Worm (Caenorhabditis elegans) whole organism, late embryonic: ENCODE measurements around the gene nhr-277.
"Not testable (repeated sequence)": the region's sequence is repeated elsewhere in the genome, so short reads cannot be mapped to it uniquely, and the experiment has no call there.

Experiments used
- C38D4.7 ChIP-seq: fragments of 200-800 bp; sonication (Bioruptor generic); optimal IDR thresholded peaks from 2 replicates; lab custom pipeline; 2018; ENCODE audit warnings: mild to moderate bottlenecking, missing genetic modification characterization, moderate library complexity, missing compliant biosample characterization
- Y22D7AL.16 ChIP-seq: sonication (generic microtip); optimal IDR thresholded peaks from 2 replicates; lab custom pipeline; 2016; ENCODE audit warnings: missing genetic modification characterization, missing compliant biosample characterization
- ceh-14 ChIP-seq: sonication (generic microtip); optimal IDR thresholded peaks from 2 replicates; lab custom pipeline; 2016; ENCODE audit warnings: missing genotype, missing genetic modification characterization, missing compliant biosample characterization
- ceh-18 ChIP-seq: sonication (generic microtip); optimal IDR thresholded peaks from 2 replicates; lab custom pipeline; 2016; ENCODE audit warnings: missing genetic modification characterization, missing compliant biosample characterization
- ceh-19 ChIP-seq: fragments of 200-800 bp; sonication (Bioruptor generic); optimal IDR thresholded peaks from 2 replicates; lab custom pipeline; 2018; ENCODE audit warnings: mild to moderate bottlenecking, missing genetic modification characterization, missing compliant biosample characterization
- ceh-31 ChIP-seq: sonication (generic microtip); optimal IDR thresholded peaks from 2 replicates; lab custom pipeline; 2016; ENCODE audit warnings: missing genetic modification characterization, missing compliant biosample characterization
- ceh-34 ChIP-seq: sonication (generic microtip); optimal IDR thresholded peaks from 2 replicates; lab custom pipeline; 2016; ENCODE audit warnings: mild to moderate bottlenecking, missing genetic modification characterization, missing compliant biosample characterization
- ceh-45 ChIP-seq: fragments of 200-800 bp; sonication (Bioruptor generic); IDR thresholded peaks from 2 replicates; pipeline ENCODE4 v1.3.6; 2022; ENCODE audit warnings: missing genetic modification reagents, missing genetic modification characterization, missing compliant biosample characterization
- ceh-9 ChIP-seq: sonication (generic microtip); optimal IDR thresholded peaks from 2 replicates; lab custom pipeline; 2016; ENCODE audit warnings: mild to moderate bottlenecking, missing genetic modification characterization, inconsistent platforms, missing compliant biosample characterization
- dmd-4 ChIP-seq: sonication (generic microtip); optimal IDR thresholded peaks from 2 replicates; lab custom pipeline; 2016; ENCODE audit warnings: borderline replicate concordance, missing genetic modification characterization, missing compliant biosample characterization
- elt-2 ChIP-seq: sonication (generic microtip); optimal IDR thresholded peaks from 2 replicates; lab custom pipeline; 2016; ENCODE audit warnings: missing genetic modification reagents, missing genetic modification characterization, missing compliant biosample characterization
- fax-1 ChIP-seq: sonication (generic microtip); optimal IDR thresholded peaks from 2 replicates; lab custom pipeline; 2016; ENCODE audit warnings: missing genotype, missing genetic modification characterization, missing compliant biosample characterization
- fkh-6 ChIP-seq: sonication (generic microtip); optimal IDR thresholded peaks from 2 replicates; lab custom pipeline; 2016; ENCODE audit warnings: missing genetic modification characterization, missing compliant biosample characterization
- hlh-15 ChIP-seq: sonication (generic microtip); optimal IDR thresholded peaks from 2 replicates; lab custom pipeline; 2016; ENCODE audit warnings: missing genetic modification characterization, missing compliant biosample characterization
- hlh-30 ChIP-seq: sonication (generic microtip); optimal IDR thresholded peaks from 2 replicates; lab custom pipeline; 2017; ENCODE audit warnings: antibody characterized with exemption, missing genetic modification characterization, missing compliant biosample characterization; ENCODE audit not compliant: insufficient read depth
- hlh-8 ChIP-seq: sonication (generic microtip); optimal IDR thresholded peaks from 2 replicates; lab custom pipeline; 2016; ENCODE audit warnings: missing genotype, missing genetic modification characterization, missing compliant biosample characterization
- lim-6 ChIP-seq: sonication (generic microtip); optimal IDR thresholded peaks from 2 replicates; lab custom pipeline; 2016; ENCODE audit warnings: missing genetic modification characterization, missing compliant biosample characterization
- mec-3 ChIP-seq: sonication (generic microtip); optimal IDR thresholded peaks from 2 replicates; lab custom pipeline; 2016; ENCODE audit warnings: borderline replicate concordance, missing genetic modification characterization, missing compliant biosample characterization
- nfya-1 ChIP-seq: sonication (generic microtip); optimal IDR thresholded peaks from 2 replicates; lab custom pipeline; 2017; ENCODE audit warnings: missing genetic modification characterization, mild to moderate bottlenecking, missing compliant biosample characterization, antibody characterized with exemption, moderate library complexity
- nhr-11 ChIP-seq: fragments of 150-350 bp; optimal IDR thresholded peaks from 2 replicates; lab custom pipeline; 2014; ENCODE audit warnings: missing biosample characterization, missing genetic modification characterization
- npax-4 ChIP-seq: sonication (generic microtip); optimal IDR thresholded peaks from 2 replicates; lab custom pipeline; 2016; ENCODE audit warnings: missing genetic modification characterization, missing compliant biosample characterization
- odd-2 ChIP-seq: sonication (generic microtip); optimal IDR thresholded peaks from 2 replicates; lab custom pipeline; 2017; ENCODE audit warnings: antibody characterized with exemption, mild to moderate bottlenecking, missing genetic modification characterization, missing compliant biosample characterization
- pha-2 ChIP-seq: sonication (generic microtip); optimal IDR thresholded peaks from 2 replicates; lab custom pipeline; 2017; ENCODE audit warnings: mild to moderate bottlenecking, missing genetic modification characterization, missing compliant biosample characterization
- rnt-1 ChIP-seq: sonication (generic microtip); optimal IDR thresholded peaks from 2 replicates; lab custom pipeline; 2016; ENCODE audit warnings: missing genetic modification characterization, missing compliant biosample characterization
- sox-2 ChIP-seq: fragments of 200-800 bp; sonication (Bioruptor generic); IDR thresholded peaks from 2 replicates; pipeline ENCODE4 v1.3.6; 2022; ENCODE audit warnings: missing genetic modification reagents, missing genetic modification characterization, missing compliant biosample characterization
- sox-4 ChIP-seq: sonication (generic microtip); optimal IDR thresholded peaks from 2 replicates; lab custom pipeline; 2017; ENCODE audit warnings: mild to moderate bottlenecking, missing genetic modification characterization, inconsistent platforms, missing compliant biosample characterization
- syd-9 ChIP-seq: sonication (generic microtip); optimal IDR thresholded peaks from 2 replicates; lab custom pipeline; 2016; ENCODE audit warnings: mild to moderate bottlenecking, missing genetic modification characterization, moderate library complexity, missing compliant biosample characterization
- tbx-2 ChIP-seq: sonication (generic microtip); optimal IDR thresholded peaks from 2 replicates; lab custom pipeline; 2016; ENCODE audit warnings: missing genetic modification characterization, missing compliant biosample characterization
- tbx-7 ChIP-seq: sonication (generic microtip); optimal IDR thresholded peaks from 2 replicates; lab custom pipeline; 2016; ENCODE audit warnings: missing genotype, missing genetic modification characterization, missing compliant biosample characterization
- unc-55 ChIP-seq: sonication (generic microtip); optimal IDR thresholded peaks from 2 replicates; lab custom pipeline; 2017; ENCODE audit warnings: missing biosample characterization, missing genetic modification reagents, missing genetic modification characterization
- unc-86 ChIP-seq: sonication (generic microtip); optimal IDR thresholded peaks from 2 replicates; lab custom pipeline; 2016; ENCODE audit warnings: missing genetic modification characterization, missing compliant biosample characterization
- zip-5 ChIP-seq: sonication (generic microtip); optimal IDR thresholded peaks from 2 replicates; lab custom pipeline; 2016; ENCODE audit warnings: missing genetic modification characterization, missing compliant biosample characterization
- ztf-16 ChIP-seq: sonication (generic microtip); optimal IDR thresholded peaks from 2 replicates; lab custom pipeline; 2017; ENCODE audit warnings: missing genetic modification characterization, missing compliant biosample characterization

The nhr-277 gene

DNA sequence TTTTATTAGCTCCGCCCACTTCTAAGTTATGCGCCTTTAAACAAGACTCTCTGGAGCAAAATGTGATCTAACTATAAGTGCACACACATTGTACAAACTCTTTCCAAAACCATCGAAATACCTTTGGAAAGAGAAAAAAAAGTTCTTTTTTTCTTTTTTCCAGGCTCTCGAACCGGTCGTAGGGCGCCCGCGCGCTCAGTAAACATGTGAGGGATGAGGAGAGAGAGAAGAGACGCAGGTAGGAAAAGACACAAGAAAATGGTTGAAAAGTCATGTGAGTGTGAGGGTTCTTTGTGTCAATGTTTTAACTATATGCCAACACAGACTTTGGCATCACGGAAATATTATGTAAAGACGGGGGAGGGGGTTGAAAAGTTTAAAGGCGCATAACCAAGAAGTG, 31.7 kb downstream of the nhr-277 start (continued):
- TF ChIP-seq lim-6 (tag; lab: Kevin White, UChicago): no peak
- peak; percentile 30 for TF ChIP-seq nfya-1
- TF ChIP-seq sox-2 (GFP tag; lab: Robert Waterston, UW): no peak
- TF ChIP-seq, all 69 proteins: peak for 7

DNA sequence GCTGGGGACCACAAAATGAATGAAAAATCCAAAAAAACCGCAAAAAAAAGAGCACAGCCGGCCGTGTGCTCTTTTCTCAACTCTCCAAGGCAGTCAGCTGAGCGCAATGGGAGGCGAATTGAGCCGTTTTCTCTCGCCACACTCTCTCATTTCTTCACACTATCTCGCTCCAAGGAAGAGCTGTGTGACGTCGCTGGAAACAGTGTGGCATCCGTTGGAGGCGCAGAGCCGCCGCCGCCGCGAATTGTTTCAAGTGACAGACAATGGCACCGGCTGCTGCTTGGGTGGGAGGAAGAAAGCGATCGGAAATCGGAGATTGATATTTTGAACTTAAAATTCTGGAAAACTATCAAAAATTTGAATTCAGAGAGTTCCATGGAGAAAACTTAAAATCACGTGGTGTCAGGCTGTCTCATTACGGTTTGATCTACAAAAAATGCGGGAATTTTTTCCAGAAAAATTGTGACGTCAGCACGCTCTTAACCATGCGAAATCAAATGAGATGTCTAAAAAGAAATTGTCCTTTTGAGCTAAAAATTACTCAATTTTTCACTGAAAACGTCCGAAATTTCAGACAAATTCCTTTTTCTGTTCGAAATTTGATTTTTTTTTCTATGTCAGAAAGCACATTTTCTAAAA, 33.3 kb downstream of the nhr-277 start:
- TF ChIP-seq hlh-8 (tag; lab: Kevin White, UChicago): peak; percentile 2
- TF ChIP-seq sox-2 (GFP tag; lab: Robert Waterston, UW): no peak
- TF ChIP-seq lim-6 (tag; lab: Kevin White, UChicago): no peak
- TF ChIP-seq nhr-11: no peak
- peak; percentile 72 for TF ChIP-seq hlh-30 (tag; lab: Kevin White, UChicago)
- TF ChIP-seq zip-5 (tag; lab: Kevin White, UChicago): no peak
- TF ChIP-seq sox-4: peak; percentile 14
- TF ChIP-seq ceh-31 (tag; lab: Kevin White, UChicago): peak; percentile 58
- TF ChIP-seq ceh-34: peak; percentile 33
- no peak for TF ChIP-seq fax-1 (tag; lab: Kevin White, UChicago)
- peak; percentile 2 for TF ChIP-seq tbx-2 (tag; lab: Kevin White, UChicago)
- peak; percentile 31 for TF ChIP-seq nfya-1
- TF ChIP-seq rnt-1: peak; percentile 61
- TF ChIP-seq ceh-19 (GFP tag; lab: Kevin White, UChicago): peak; percentile 32
- peak; percentile 57 for TF ChIP-seq ceh-18 (tag; lab: Kevin White, UChicago)
- TF ChIP-seq ceh-14 (tag; lab: Kevin White, UChicago): no peak
- peak; percentile 6 for TF ChIP-seq unc-55 (GFP tag; lab: Kevin White, UChicago)

DNA sequence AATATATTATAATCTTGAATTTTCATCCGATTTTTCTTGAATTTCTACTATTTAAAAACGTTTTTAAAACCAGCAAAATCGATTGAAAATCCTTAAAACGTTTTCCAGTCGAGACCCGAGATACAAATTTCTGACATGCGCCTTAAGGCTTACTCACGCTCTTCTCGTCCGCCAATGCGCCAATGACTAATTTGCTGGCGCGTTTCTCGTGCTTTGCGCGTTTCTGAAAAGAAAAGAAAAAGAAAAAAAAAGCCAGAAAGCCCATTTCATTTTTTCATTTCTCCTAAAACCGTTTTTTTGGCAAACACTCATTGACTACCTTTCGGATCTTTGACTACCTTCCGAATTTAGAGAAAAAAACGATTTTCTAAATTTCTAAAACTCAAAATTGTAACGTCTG, 33.9 kb downstream of the nhr-277 start:
- TF ChIP-seq ztf-16: no peak
- no peak for TF ChIP-seq syd-9 (tag; lab: Kevin White, UChicago)
- TF ChIP-seq pha-2: no peak
- no peak for TF ChIP-seq tbx-2 (tag; lab: Kevin White, UChicago)
- TF ChIP-seq dmd-4: no peak
- TF ChIP-seq hlh-15 (tag; lab: Kevin White, UChicago): no peak
- no peak for TF ChIP-seq unc-55 (GFP tag; lab: Kevin White, UChicago)
- TF ChIP-seq Y22D7AL.16: no peak
- no peak for TF ChIP-seq ceh-9 (tag; lab: Kevin White, UChicago)
- TF ChIP-seq C38D4.7 (GFP tag; lab: Kevin White, UChicago): no peak
- TF ChIP-seq mec-3 (tag; lab: Kevin White, UChicago): no peak

DNA sequence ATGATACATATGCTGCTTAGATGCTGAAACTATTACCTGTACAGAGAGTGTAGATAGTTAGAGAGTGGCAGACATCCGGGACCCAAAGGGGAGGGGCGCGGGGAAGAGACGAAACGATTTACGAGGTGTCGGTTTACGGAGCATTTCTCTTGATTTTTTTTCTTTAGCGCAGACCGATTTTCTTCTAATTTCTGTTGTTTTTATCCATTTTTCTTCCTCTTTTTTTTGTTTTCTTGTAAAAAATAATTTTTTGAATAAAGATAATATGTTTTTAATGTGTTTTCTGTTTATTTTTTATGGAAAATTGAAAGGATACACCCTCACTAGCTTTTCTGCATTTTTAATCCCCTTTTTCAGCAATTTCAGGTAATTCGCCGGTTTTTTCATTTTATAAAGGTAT, 35.0 kb downstream of the nhr-277 start, which contains the start of gene Y54G2A.72:
TSS of gene Y54G2A.72 (plus strand) at position 301 of the 400 bp plus-strand sequence.
- TF ChIP-seq odd-2 (tag; lab: Kevin White, UChicago); tbx-7 (tag; lab: Kevin White, UChicago); ceh-45 (GFP tag; lab: Robert Waterston, UW): not testable (repeated sequence)

DNA sequence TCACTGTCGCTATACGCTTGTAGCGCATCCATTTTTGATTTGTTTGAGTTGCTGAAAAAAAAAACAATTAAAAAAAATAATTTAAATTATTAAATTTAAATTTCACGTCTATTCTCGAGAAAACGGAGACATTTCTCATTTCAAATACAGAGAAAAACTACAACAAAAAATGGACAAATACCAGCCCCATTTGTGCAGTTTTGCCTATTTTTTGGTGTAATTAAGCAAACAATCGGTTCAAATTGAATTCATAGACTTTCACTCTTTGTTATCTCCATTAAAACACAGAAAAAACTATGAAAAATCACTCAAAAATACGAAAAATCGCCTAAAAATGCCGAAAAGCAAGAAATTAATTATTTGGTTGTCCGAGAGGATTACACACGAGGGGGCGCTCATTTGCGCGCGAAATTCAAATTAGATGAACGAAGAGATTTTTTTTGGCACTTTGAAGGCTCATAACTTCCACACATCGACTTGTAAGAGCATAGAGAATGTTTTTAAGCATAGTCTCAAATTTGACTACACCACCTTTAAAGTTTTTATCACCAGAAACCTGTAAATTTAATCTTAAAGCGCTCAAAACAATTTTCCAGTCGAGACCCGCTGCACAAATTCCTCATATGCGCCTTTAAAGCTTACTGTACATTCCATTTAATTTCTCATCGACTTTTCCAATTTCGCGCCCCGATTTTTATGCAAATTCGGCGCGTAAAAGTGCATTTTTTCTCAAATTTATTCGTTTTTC, 40.2 kb downstream of the nhr-277 start, which contains the start of gene Y54G2A.12:
TSS of gene Y54G2A.12 (minus strand) at position 51 of the 748 bp plus-strand sequence.
- TF ChIP-seq fkh-6 (tag; lab: Kevin White, UChicago) (no peak), ceh-14 (tag; lab: Kevin White, UChicago) (no peak), unc-86 (tag; lab: Kevin White, UChicago) (no peak), elt-2 (tag; lab: Kevin White, UChicago) (no peak), npax-4 (tag; lab: Kevin White, UChicago) (no peak)
